Fruit fly (Drosophila melanogaster): ENCODE results near the gene CG14421.

Gene CG14421

DNA sequence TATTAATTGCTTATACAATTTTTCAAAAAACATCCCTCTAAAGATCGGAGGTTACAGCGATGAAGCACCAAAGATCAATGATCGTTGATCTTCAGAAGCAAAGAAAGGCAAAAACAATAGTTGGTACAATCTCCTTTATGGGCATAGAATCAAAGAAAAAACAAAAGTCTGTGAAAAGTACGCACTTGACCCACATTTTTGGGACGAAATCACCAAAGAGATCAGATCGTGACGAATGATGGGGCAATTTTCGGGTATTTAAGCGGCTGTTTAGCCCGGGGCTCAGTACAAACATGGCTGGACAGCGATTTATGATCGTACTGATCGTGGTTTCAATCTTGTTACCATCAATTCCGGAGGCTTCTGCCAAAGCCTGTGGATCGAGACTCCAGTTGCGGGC is 5.6 kb downstream of the CG14421 start, which contains the start of gene CG17959:
TSS of gene CG17959 (plus strand) at position 301 of the 400 bp plus-strand sequence.
- no peak for TF ChIP-seq Gug (GFP tag; IDR thresholded peaks at IDR 0.05)
- TF ChIP-seq CG15601 (tag; optimal IDR thresholded peaks at IDR 0.05): no peak
- TF ChIP-seq CG3065 (GFP tag; optimal IDR thresholded peaks at IDR 0.05): no peak

DNA sequence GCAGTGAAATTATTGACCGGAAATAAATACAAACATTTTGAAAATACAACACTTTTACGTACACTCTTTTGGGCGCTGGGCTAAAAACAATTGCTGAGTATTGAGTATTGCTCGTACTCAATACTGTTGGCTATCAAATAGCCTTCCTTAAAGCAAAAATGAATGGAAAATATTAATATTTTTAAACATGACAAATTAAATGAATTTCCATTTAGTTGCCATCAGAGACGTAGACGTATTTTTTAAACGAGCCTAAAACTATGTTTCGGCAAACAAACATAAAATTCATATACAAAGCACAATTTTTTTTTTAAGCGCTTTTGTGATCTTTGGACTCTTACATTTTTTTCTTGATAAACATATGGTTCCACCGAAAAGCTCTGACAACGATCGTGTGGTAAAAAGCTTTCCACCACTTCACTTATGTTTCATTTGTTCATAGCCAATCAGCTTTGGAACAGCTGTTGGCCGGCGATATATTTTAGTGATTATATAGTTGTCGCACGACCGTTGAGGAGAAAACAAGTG is 6.4 kb downstream of the CG14421 start, which contains the start of gene CG3603:
TSS of gene CG3603 (plus strand) at position 490 of the 528 bp plus-strand sequence.
- TF ChIP-seq Trl (optimal IDR thresholded peaks at IDR 0.05) (no peak), Trl (GFP tag; optimal IDR thresholded peaks at IDR 0.05) (no peak), ap (GFP tag; IDR thresholded peaks at IDR 0.05) (no peak), CG6272 (GFP tag; IDR thresholded peaks at IDR 0.05) (no peak), CG14710 (tag; optimal IDR thresholded peaks at IDR 0.05) (no peak), ab (GFP tag; optimal IDR thresholded peaks at IDR 0.05) (no peak), sug (tag; optimal IDR thresholded peaks at IDR 0.05) (no peak), CG10543 (GFP tag; optimal IDR thresholded peaks at IDR 0.05) (no peak), CG13894 (tag; optimal IDR thresholded peaks at IDR 0.05) (no peak), H2.0 (GFP tag; IDR thresholded peaks at IDR 0.05) (no peak), Usf (GFP tag; optimal IDR thresholded peaks at IDR 0.05) (no peak), CG13287 (GFP tag; IDR thresholded peaks at IDR 0.05; ENCODE audit: partially characterized antibody) (peak; percentile 47), CG12219 (GFP tag; optimal IDR thresholded peaks at IDR 0.05) (no peak), MTF-1 (GFP tag; optimal IDR thresholded peaks at IDR 0.05; ENCODE audit: borderline replicate concordance) (no peak), Optix (GFP tag; IDR thresholded peaks at IDR 0.05) (no peak), gem (tag; optimal IDR thresholded peaks at IDR 0.05) (no peak), fd96Cb (tag; optimal IDR thresholded peaks at IDR 0.05) (no peak), CG17568 (GFP tag; optimal IDR thresholded peaks at IDR 0.05) (peak; percentile 25), E2f2 (GFP tag; IDR thresholded peaks at IDR 0.05) (peak; percentile 16; the same call in 1 of the 2 replicates), Dip2 (GFP tag; IDR thresholded peaks at IDR 0.05) (no peak), ken (GFP tag; IDR thresholded peaks at IDR 0.05) (no peak), Nf-YB (GFP tag; optimal IDR thresholded peaks at IDR 0.05) (peak; percentile 67), CG1792 (GFP tag; optimal IDR thresholded peaks at IDR 0.05) (no peak), Spps (tag; optimal IDR thresholded peaks at IDR 0.05) (no peak), CG31388 (GFP tag; optimal IDR thresholded peaks at IDR 0.05) (no peak), CG6765 (GFP tag; optimal IDR thresholded peaks at IDR 0.05) (peak; percentile 40), CG17385 (GFP tag; optimal IDR thresholded peaks at IDR 0.05) (peak; percentile 18), nerfin-1 (tag; optimal IDR thresholded peaks at IDR 0.05) (no peak), Myb (GFP tag; optimal IDR thresholded peaks at IDR 0.05) (no peak), NC2β (GFP tag; optimal IDR thresholded peaks at IDR 0.05) (no peak), yki (optimal IDR thresholded peaks at IDR 0.05) (no peak), so (GFP tag; IDR thresholded peaks at IDR 0.05) (0 out of 3 replicates have a peak, but pooled peaks have one; percentile 21), CG11456 (GFP tag; IDR thresholded peaks at IDR 0.05) (no peak), ind (GFP tag; optimal IDR thresholded peaks at IDR 0.05) (no peak), CG4424 (GFP tag; optimal IDR thresholded peaks at IDR 0.05) (no peak), ATbp (GFP tag; optimal IDR thresholded peaks at IDR 0.05) (peak; percentile 14), CG2875 (GFP tag; optimal IDR thresholded peaks at IDR 0.05) (no peak), dimm (GFP tag; IDR thresholded peaks at IDR 0.05) (no peak), Med (GFP tag) (peak; percentile 52), CG33213 (GFP tag; optimal IDR thresholded peaks at IDR 0.05) (no peak), NFAT (GFP tag; IDR thresholded peaks at IDR 0.05) (no peak), Stat92E (GFP tag; optimal IDR thresholded peaks at IDR 0.05) (no peak), CG7271 (tag; optimal IDR thresholded peaks at IDR 0.05) (no peak), pfk (GFP tag; optimal IDR thresholded peaks at IDR 0.05) (peak; percentile 8), pzg (GFP tag; optimal IDR thresholded peaks at IDR 0.05) (peak; percentile 13), klu (GFP tag; IDR thresholded peaks at IDR 0.05) (no peak), Sry-β (GFP tag; optimal IDR thresholded peaks at IDR 0.05) (no peak)
